Fruit fly (Drosophila melanogaster) whole organism, embryonic: ENCODE data around the gene CG14947.

Experiments
- B-H2 ChIP-seq: fragments of 200-800 bp; sonication (Bioruptor generic); optimal IDR thresholded peaks from 2 replicates; lab custom pipeline; 2018; ENCODE audit warnings: missing biosample characterization, mild to moderate bottlenecking, missing genetic modification characterization
- BEAF-32 ChIP-seq: fragments of 200-800 bp; sonication (Bioruptor generic); optimal IDR thresholded peaks from 3 replicates; lab custom pipeline; 2017; ENCODE audit warnings: missing biosample characterization, missing genetic modification characterization, mild to moderate bottlenecking, moderate library complexity, missing genetic modification reagents
- CG12155 ChIP-seq: fragments of 200-800 bp; sonication (Bioruptor generic); optimal IDR thresholded peaks from 3 replicates; lab custom pipeline; 2016; ENCODE audit warnings: missing biosample characterization, missing genetic modification characterization
- CG13287 ChIP-seq: fragments of 200-800 bp; sonication (Bioruptor generic); IDR thresholded peaks from 2 replicates; pipeline ENCODE4 v1.3.6; 2022; ENCODE audit warnings: missing biosample characterization, missing genetic modification characterization; ENCODE audit not compliant: partially characterized antibody
- CG14441 ChIP-seq: fragments of 200-800 bp; sonication (Bioruptor generic); IDR thresholded peaks from 2 replicates; pipeline ENCODE4 v1.3.6; 2022; ENCODE audit warnings: missing biosample characterization, missing genetic modification characterization
- CG14710 ChIP-seq: fragments of 200-800 bp; sonication (Bioruptor generic); optimal IDR thresholded peaks from 3 replicates; lab custom pipeline; 2019; ENCODE audit warnings: missing biosample characterization, mild to moderate bottlenecking, missing genetic modification characterization, moderate library complexity
- CG17385 ChIP-seq: fragments of 200-800 bp; sonication (Bioruptor generic); optimal IDR thresholded peaks from 3 replicates; lab custom pipeline; 2018; ENCODE audit warnings: missing biosample characterization, mild to moderate bottlenecking, missing genetic modification characterization
- CG17829 ChIP-seq: fragments of 200-800 bp; optimal IDR thresholded peaks from 2 replicates; lab custom pipeline; 2019; ENCODE audit warnings: missing biosample characterization, mild to moderate bottlenecking, missing genetic modification characterization, moderate library complexity
- CG2116 ChIP-seq: fragments of 200-800 bp; sonication (Bioruptor generic); optimal IDR thresholded peaks from 3 replicates; lab custom pipeline; 2018; ENCODE audit warnings: missing biosample characterization, mild to moderate bottlenecking, missing genetic modification characterization
- CG30020 ChIP-seq: fragments of 200-800 bp; optimal IDR thresholded peaks from 2 replicates; lab custom pipeline; 2019; ENCODE audit warnings: missing biosample characterization, mild to moderate bottlenecking, missing genetic modification characterization, moderate library complexity
- CG42726 ChIP-seq: fragments of 200-800 bp; sonication (Bioruptor generic); IDR thresholded peaks from 2 replicates; pipeline ENCODE4 v1.3.6; 2022; ENCODE audit warnings: missing biosample characterization, missing genetic modification characterization; ENCODE audit not compliant: partially characterized antibody
- CG4617 ChIP-seq: fragments of 200-800 bp; sonication (Bioruptor generic); optimal IDR thresholded peaks from 3 replicates; lab custom pipeline; 2016; ENCODE audit warnings: missing biosample characterization, missing genetic modification characterization, borderline replicate concordance
- CG7839 ChIP-seq: fragments of 200-800 bp; sonication (Bioruptor generic); optimal IDR thresholded peaks from 3 replicates; lab custom pipeline; 2018; ENCODE audit warnings: missing biosample characterization, mild to moderate bottlenecking, missing genetic modification characterization, moderate library complexity
- CG9727 ChIP-seq: fragments of 200-800 bp; sonication (Bioruptor generic); optimal IDR thresholded peaks from 3 replicates; lab custom pipeline; 2017; ENCODE audit warnings: missing biosample characterization, mild to moderate bottlenecking, missing genetic modification characterization
- CoRest ChIP-seq: fragments of 200-800 bp; sonication (Bioruptor generic); optimal IDR thresholded peaks from 3 replicates; lab custom pipeline; 2018; ENCODE audit warnings: missing biosample characterization, mild to moderate bottlenecking, missing genetic modification characterization, moderate library complexity
- Deaf1 ChIP-seq: fragments of 200-800 bp; optimal IDR thresholded peaks from 3 replicates; lab custom pipeline; 2019; ENCODE audit warnings: missing biosample characterization, mild to moderate bottlenecking, missing genetic modification characterization, moderate library complexity
- Dref ChIP-seq: fragments of 200-800 bp; sonication (Bioruptor generic); IDR thresholded peaks from 2 replicates; pipeline ENCODE4 v1.3.6; 2022; ENCODE audit warnings: missing biosample characterization, missing genetic modification characterization
- HLH3B ChIP-seq: fragments of 200-800 bp; sonication (Bioruptor generic); IDR thresholded peaks from 2 replicates; pipeline ENCODE4 v1.3.6; 2022; ENCODE audit warnings: missing biosample characterization, missing genetic modification characterization
- HLH4C ChIP-seq: fragments of 200-800 bp; sonication (Bioruptor generic); IDR thresholded peaks from 3 replicates; pipeline ENCODE4 v1.3.6; 2022; ENCODE audit warnings: missing biosample characterization, missing genetic modification characterization; ENCODE audit not compliant: partially characterized antibody
- HmgD ChIP-seq: fragments of 200-800 bp; sonication (Bioruptor generic); optimal IDR thresholded peaks from 3 replicates; lab custom pipeline; 2016; ENCODE audit warnings: missing biosample characterization, missing genetic modification characterization
- MBD-R2 ChIP-seq: fragments of 200-800 bp; sonication (Bioruptor generic); IDR thresholded peaks from 2 replicates; pipeline ENCODE4 v1.3.6; 2022; ENCODE audit warnings: missing biosample characterization, missing genetic modification characterization
- Max ChIP-seq: fragments of 200-800 bp; sonication (Bioruptor generic); optimal IDR thresholded peaks from 2 replicates; lab custom pipeline; 2016; ENCODE audit warnings: missing biosample characterization, mild to moderate bottlenecking, missing genetic modification characterization
- Med ChIP-seq: fragments of 200-800 bp; sonication (Bioruptor generic); peaks from one replicate; lab custom pipeline; 2016; ENCODE audit warnings: missing biosample characterization, missing genetic modification characterization, mild to moderate bottlenecking, inconsistent platforms, moderate library complexity
- Opbp ChIP-seq: fragments of 200-800 bp; sonication (Bioruptor generic); IDR thresholded peaks from 3 replicates; pipeline ENCODE4 v1.3.6; 2022; ENCODE audit warnings: missing biosample characterization, missing genetic modification characterization; ENCODE audit not compliant: partially characterized antibody
- Pdp1 ChIP-seq, 2 experiments: fragments of 200-800 bp; sonication (Bioruptor generic); optimal IDR thresholded peaks; 3 replicates each; lab custom pipeline; 2016; ENCODE audit warnings: missing biosample characterization in 2 of 2, missing genetic modification characterization in 2 of 2, mild to moderate bottlenecking in 1 of 2, moderate library complexity in 1 of 2
- Scr ChIP-seq: fragments of 200-800 bp; sonication (Bioruptor generic); IDR thresholded peaks from 2 replicates; pipeline ENCODE4 v1.3.6; 2022; ENCODE audit warnings: missing biosample characterization, missing genetic modification characterization; ENCODE audit not compliant: partially characterized antibody
- Sry-β ChIP-seq: fragments of 200-800 bp; sonication (Bioruptor generic); optimal IDR thresholded peaks from 2 replicates; lab custom pipeline; 2018; ENCODE audit warnings: missing biosample characterization, mild to moderate bottlenecking, missing genetic modification characterization, moderate library complexity
- YL-1 ChIP-seq: fragments of 200-800 bp; sonication (Bioruptor generic); optimal IDR thresholded peaks from 3 replicates; lab custom pipeline; 2017; ENCODE audit warnings: missing biosample characterization, mild to moderate bottlenecking, missing genetic modification characterization
- amos ChIP-seq: fragments of 200-800 bp; sonication (Bioruptor generic); IDR thresholded peaks from 2 replicates; pipeline ENCODE4 v1.3.6; 2022; ENCODE audit warnings: missing biosample characterization, missing genetic modification characterization; ENCODE audit not compliant: partially characterized antibody
- bbx ChIP-seq: fragments of 200-800 bp; sonication (Bioruptor generic); IDR thresholded peaks from 2 replicates; pipeline ENCODE4 v1.3.6; 2022; ENCODE audit warnings: missing biosample characterization, missing genetic modification characterization; ENCODE audit not compliant: partially characterized antibody
- bigmax ChIP-seq: fragments of 200-800 bp; sonication (Bioruptor generic); optimal IDR thresholded peaks from 2 replicates; lab custom pipeline; 2018; ENCODE audit warnings: missing biosample characterization, mild to moderate bottlenecking, missing genetic modification characterization
- crp ChIP-seq, 2 experiments: fragments of 200-800 bp; sonication (Bioruptor generic); optimal IDR thresholded peaks; 2 replicates in 1 of 2; 3 replicates in 1 of 2; lab custom pipeline; 2017; ENCODE audit warnings: missing biosample characterization in 2 of 2, missing genetic modification characterization in 2 of 2, mild to moderate bottlenecking in 1 of 2, moderate library complexity in 1 of 2
- dm ChIP-seq: fragments of 200-800 bp; sonication (Bioruptor generic); optimal IDR thresholded peaks from 3 replicates; lab custom pipeline; 2016; ENCODE audit warnings: missing biosample characterization, missing genetic modification characterization
- dmrt11E ChIP-seq: fragments of 200-800 bp; sonication (Bioruptor generic); optimal IDR thresholded peaks from 3 replicates; lab custom pipeline; 2018; ENCODE audit warnings: missing biosample characterization, mild to moderate bottlenecking, missing genetic modification characterization, moderate library complexity
- gem ChIP-seq: fragments of 200-800 bp; sonication (Bioruptor generic); optimal IDR thresholded peaks from 2 replicates; lab custom pipeline; 2019; ENCODE audit warnings: missing biosample characterization, mild to moderate bottlenecking, missing genetic modification characterization, moderate library complexity
- klu ChIP-seq: fragments of 200-800 bp; sonication (Bioruptor generic); IDR thresholded peaks from 2 replicates; pipeline ENCODE4 v1.3.6; 2022; ENCODE audit warnings: missing biosample characterization, missing genetic modification characterization
- phol ChIP-seq: fragments of 200-800 bp; sonication (Bioruptor generic); optimal IDR thresholded peaks from 3 replicates; lab custom pipeline; 2018; ENCODE audit warnings: missing biosample characterization, mild to moderate bottlenecking, missing genetic modification characterization, moderate library complexity
- pzg ChIP-seq: fragments of 200-800 bp; sonication (Bioruptor generic); optimal IDR thresholded peaks from 3 replicates; lab custom pipeline; 2018; ENCODE audit warnings: missing biosample characterization, mild to moderate bottlenecking, missing genetic modification characterization, moderate library complexity
- row ChIP-seq: fragments of 200-800 bp; sonication (Bioruptor generic); IDR thresholded peaks from 3 replicates; pipeline ENCODE4 v1.3.6; 2022; ENCODE audit warnings: missing biosample characterization, missing genetic modification characterization
- sd ChIP-seq: fragments of 200-800 bp; sonication (Bioruptor generic); optimal IDR thresholded peaks from 3 replicates; lab custom pipeline; 2018; ENCODE audit warnings: missing biosample characterization, mild to moderate bottlenecking, missing genetic modification characterization, moderate library complexity
- sens ChIP-seq: fragments of 200-800 bp; sonication (Bioruptor generic); peaks from one replicate; lab custom pipeline; 2016; ENCODE audit warnings: missing biosample characterization, missing genetic modification characterization
- slbo ChIP-seq: fragments of 200-800 bp; sonication (Bioruptor generic); IDR thresholded peaks from 2 replicates; pipeline ENCODE4 v1.3.6; 2022; ENCODE audit warnings: missing biosample characterization, missing genetic modification characterization
- stwl ChIP-seq: fragments of 200-800 bp; sonication (Bioruptor generic); optimal IDR thresholded peaks from 3 replicates; lab custom pipeline; 2018; ENCODE audit warnings: missing biosample characterization, mild to moderate bottlenecking, missing genetic modification characterization, moderate library complexity
- sug ChIP-seq: fragments of 200-800 bp; optimal IDR thresholded peaks from 2 replicates; lab custom pipeline; 2019; ENCODE audit warnings: missing biosample characterization, mild to moderate bottlenecking, missing genetic modification characterization, moderate library complexity
- wdn ChIP-seq: fragments of 200-800 bp; sonication (Bioruptor generic); IDR thresholded peaks from 2 replicates; pipeline ENCODE4 v1.3.6; 2022; ENCODE audit warnings: missing biosample characterization, missing genetic modification characterization
- zen2 ChIP-seq: fragments of 200-800 bp; sonication (Bioruptor generic); IDR thresholded peaks from 3 replicates; pipeline ENCODE4 v1.3.6; 2022; ENCODE audit warnings: missing biosample characterization, missing genetic modification characterization; ENCODE audit not compliant: partially characterized antibody

The CG14947 gene

dm6 chr2L:12038177-12038581 is 37.7 kb upstream of the CG14947 start, which contains the start of gene Tom70 (continued):
- TF ChIP-seq CG14441 (GFP tag; lab: Robert Waterston, UW): no peak
- peak; percentile 72 for TF ChIP-seq YL-1 (GFP tag; lab: Kevin White, UChicago)
- TF ChIP-seq HLH4C (GFP tag; lab: Robert Waterston, UW): peak; percentile 54; the same call in 1 of the 3 replicates
- TF ChIP-seq BEAF-32: peak; percentile 66
- peak; percentile 5 for TF ChIP-seq CG30020 (tag; lab: Kevin White, UChicago)
- TF ChIP-seq Pdp1 (GFP tag; optimal IDR thresholded peaks at IDR 0.05; lab: Kevin White, UChicago): peak in 1 of 2 experiments; percentile 94
- TF ChIP-seq CG17385: peak; percentile 96
- peak; percentile 76 for TF ChIP-seq MBD-R2 (GFP tag; lab: Robert Waterston, UW)
- TF ChIP-seq pzg: peak; percentile 63
- peak; percentile 8 for TF ChIP-seq Max
- TF ChIP-seq CG9727 (GFP tag; lab: Kevin White, UChicago): no peak
- TF ChIP-seq slbo: no peak
- no peak for TF ChIP-seq klu
- peak; percentile 34; the same call in 1 of the 3 replicates for TF ChIP-seq zen2 (GFP tag; lab: Robert Waterston, UW)
- TF ChIP-seq CG13287 (GFP tag; lab: Robert Waterston, UW): peak; percentile 55
- TF ChIP-seq Scr (GFP tag; lab: Robert Waterston, UW): peak; percentile 58
- TF ChIP-seq CoRest: no peak
- TF ChIP-seq dmrt11E (tag; lab: Kevin White, UChicago): no peak
- 0 out of 2 replicates have a peak, but pooled peaks have one; percentile 37 for TF ChIP-seq CG42726 (GFP tag; lab: Robert Waterston, UW)
- peak; percentile 54; the same call in 1 of the 2 replicates for TF ChIP-seq amos (GFP tag; lab: Robert Waterston, UW)
- TF ChIP-seq Dref (GFP tag; lab: Robert Waterston, UW): peak; percentile 73

- TF ChIP-seq sug (tag; lab: Kevin White, UChicago) (peak; percentile 19), MBD-R2 (GFP tag; lab: Robert Waterston, UW) (peak; percentile 96), BEAF-32 (peak; percentile 52), CG2116 (GFP tag; lab: Kevin White, UChicago) (peak; percentile 32), wdn (GFP tag; lab: Robert Waterston, UW) (no peak), stwl (tag; lab: Kevin White, UChicago) (peak; percentile 73), B-H2 (GFP tag; lab: Kevin White, UChicago) (peak; percentile 34), Sry-β (peak; percentile 91), Opbp (GFP tag; lab: Robert Waterston, UW) (peak; percentile 23; the same call in 2 of the 3 replicates), Dref (GFP tag; lab: Robert Waterston, UW) (peak; percentile 58), CG12155 (no peak), Med (GFP tag; lab: Kevin White, UChicago) (peak; percentile 48), HLH3B (no peak), CG7839 (tag; lab: Kevin White, UChicago) (no peak), HmgD (GFP tag; lab: Kevin White, UChicago) (peak; percentile 28), phol (tag; lab: Kevin White, UChicago) (peak; percentile 9), CG13287 (GFP tag; lab: Robert Waterston, UW) (peak; percentile 48; the same call in 1 of the 2 replicates), CG14710 (tag; lab: Kevin White, UChicago) (peak; percentile 31), sd (tag; lab: Kevin White, UChicago) (peak; percentile 62), CG4617 (peak; percentile 65), bbx (peak; percentile 35; the same call in 1 of the 2 replicates), dm (GFP tag; lab: Kevin White, UChicago) (peak; percentile 52), sens (GFP tag; lab: Kevin White, UChicago) (peak; percentile 73), Scr (GFP tag; lab: Robert Waterston, UW) (peak; percentile 36; the same call in 1 of the 2 replicates), row (GFP tag; lab: Robert Waterston, UW) (peak; percentile 80), gem (tag; lab: Kevin White, UChicago) (no peak), YL-1 (GFP tag; lab: Kevin White, UChicago) (peak; percentile 57), CG30020 (tag; lab: Kevin White, UChicago) (peak; percentile 6), Deaf1 (no peak), CG17385 (peak; percentile 99), bigmax (GFP tag; lab: Kevin White, UChicago) (peak; percentile 24), crp (GFP tag; optimal IDR thresholded peaks at IDR 0.05; lab: Kevin White, UChicago) (peak; percentile 6 to 88), CG17829 (tag; lab: Kevin White, UChicago) (peak; percentile 4)
Observed at dm6 chr2L:12040510-12040909, 35.4 kb upstream of the CG14947 start, which contains the start of gene CG6766. Gene CG6766 (minus strand): TSS chr2L:12040689.
